Worm (Caenorhabditis elegans) whole organism, mixed stage, embryonic: Measurements from ENCODE around the gene srh-265.

Experiments
- ces-1 ChIP-seq: fragments of 150-350 bp; optimal IDR thresholded peaks from 2 replicates; lab custom pipeline; 2014; ENCODE audit warnings: missing biosample characterization, missing genetic modification reagents, missing genetic modification characterization
- unc-39 ChIP-seq: fragments of 150-350 bp; optimal IDR thresholded peaks from 2 replicates; lab custom pipeline; 2014; ENCODE audit warnings: missing biosample characterization, missing genetic modification characterization

- no peak for TF ChIP-seq unc-39 (tag; lab: Kevin White, UChicago)
- no peak for TF ChIP-seq ces-1
Observed at ce11 chrV:15404859-15405258, 11.2 kb upstream of the srh-265 start, which contains the start of gene srh-258.
